Fruit fly (Drosophila melanogaster) whole organism, embryonic: ENCODE data around the gene ftz-f1.

Experiments
- CG10431 ChIP-seq: fragments of 200-800 bp; sonication (Bioruptor generic); optimal IDR thresholded peaks from 3 replicates; lab custom pipeline; 2018; ENCODE audit warnings: missing biosample characterization, mild to moderate bottlenecking, missing genetic modification characterization
- CG10959 ChIP-seq: fragments of 200-800 bp; sonication (Bioruptor generic); IDR thresholded peaks from 2 replicates; pipeline ENCODE4 v1.3.6; 2022; ENCODE audit warnings: missing biosample characterization, missing genetic modification characterization
- CG11696 ChIP-seq: fragments of 200-800 bp; sonication (Bioruptor generic); IDR thresholded peaks from 2 replicates; pipeline ENCODE4 v1.3.6; 2022; ENCODE audit warnings: missing biosample characterization, missing genetic modification characterization
- CG12769 ChIP-seq: fragments of 200-800 bp; sonication (Bioruptor generic); optimal IDR thresholded peaks from 2 replicates; lab custom pipeline; 2019; ENCODE audit warnings: missing biosample characterization, mild to moderate bottlenecking, missing genetic modification characterization, moderate library complexity
- CG13123 ChIP-seq: fragments of 200-800 bp; sonication (Bioruptor generic); optimal IDR thresholded peaks from 2 replicates; lab custom pipeline; 2016; ENCODE audit warnings: missing biosample characterization, missing genetic modification characterization
- CG14014 ChIP-seq: fragments of 200-800 bp; sonication (Bioruptor generic); IDR thresholded peaks from 2 replicates; pipeline ENCODE4 v1.3.6; 2022; ENCODE audit warnings: missing biosample characterization, missing genetic modification characterization
- CG16815 ChIP-seq: fragments of 200-800 bp; sonication (Bioruptor generic); optimal IDR thresholded peaks from 3 replicates; lab custom pipeline; 2017; ENCODE audit warnings: missing biosample characterization, mild to moderate bottlenecking, missing genetic modification characterization
- CG17361 ChIP-seq: fragments of 200-800 bp; sonication (Bioruptor generic); IDR thresholded peaks from 3 replicates; pipeline ENCODE4 v1.3.6; 2022; ENCODE audit warnings: missing biosample characterization, missing genetic modification characterization
- CG17385 ChIP-seq: fragments of 200-800 bp; sonication (Bioruptor generic); optimal IDR thresholded peaks from 3 replicates; lab custom pipeline; 2018; ENCODE audit warnings: missing biosample characterization, mild to moderate bottlenecking, missing genetic modification characterization
- CG18011 ChIP-seq: fragments of 200-800 bp; sonication (Bioruptor generic); optimal IDR thresholded peaks from 2 replicates; lab custom pipeline; 2017; ENCODE audit warnings: missing biosample characterization, missing genetic modification characterization, mild to moderate bottlenecking, moderate library complexity, missing genotype
- CG2116 ChIP-seq: fragments of 200-800 bp; sonication (Bioruptor generic); optimal IDR thresholded peaks from 3 replicates; lab custom pipeline; 2018; ENCODE audit warnings: missing biosample characterization, mild to moderate bottlenecking, missing genetic modification characterization
- CG2120 ChIP-seq: fragments of 200-800 bp; sonication (Bioruptor generic); optimal IDR thresholded peaks from 3 replicates; lab custom pipeline; 2016; ENCODE audit warnings: missing biosample characterization, missing genetic modification characterization
- CG2129 ChIP-seq: fragments of 200-800 bp; sonication (Bioruptor generic); IDR thresholded peaks from 2 replicates; pipeline ENCODE4 v1.3.6; 2022; ENCODE audit warnings: missing biosample characterization, missing genetic modification characterization; ENCODE audit not compliant: partially characterized antibody
- CG30431 ChIP-seq: fragments of 200-800 bp; sonication (Bioruptor generic); optimal IDR thresholded peaks from 2 replicates; lab custom pipeline; 2017; ENCODE audit warnings: missing biosample characterization, missing genetic modification characterization
- CG31224 ChIP-seq: fragments of 200-800 bp; sonication (Bioruptor generic); IDR thresholded peaks from 2 replicates; pipeline ENCODE4 v1.3.6; 2022; ENCODE audit warnings: missing biosample characterization, missing genetic modification characterization
- CG4707 ChIP-seq: fragments of 200-800 bp; sonication (Bioruptor generic); optimal IDR thresholded peaks from 2 replicates; lab custom pipeline; 2018; ENCODE audit warnings: missing biosample characterization, mild to moderate bottlenecking, missing genetic modification characterization, moderate library complexity
- CG6254 ChIP-seq: fragments of 200-800 bp; sonication (Bioruptor generic); optimal IDR thresholded peaks from 3 replicates; lab custom pipeline; 2017; ENCODE audit warnings: mild to moderate bottlenecking, missing biosample characterization, missing genetic modification reagents, missing genetic modification characterization
- CG6813 ChIP-seq: fragments of 200-800 bp; sonication (Bioruptor generic); optimal IDR thresholded peaks from 2 replicates; lab custom pipeline; 2017; ENCODE audit warnings: missing biosample characterization, missing genetic modification characterization, mild to moderate bottlenecking, moderate library complexity, missing genetic modification reagents
- CG9609 ChIP-seq: fragments of 200-800 bp; sonication (Bioruptor generic); optimal IDR thresholded peaks from 3 replicates; lab custom pipeline; 2016; ENCODE audit warnings: missing biosample characterization, missing genetic modification characterization
- CG9817 ChIP-seq: fragments of 200-800 bp; sonication (Bioruptor generic); optimal IDR thresholded peaks from 2 replicates; lab custom pipeline; 2018; ENCODE audit warnings: missing biosample characterization, mild to moderate bottlenecking, missing genetic modification characterization, moderate library complexity
- CG9876 ChIP-seq: fragments of 200-800 bp; sonication (Bioruptor generic); optimal IDR thresholded peaks from 2 replicates; lab custom pipeline; 2016; ENCODE audit warnings: missing biosample characterization, missing genetic modification characterization
- CoRest ChIP-seq: fragments of 200-800 bp; sonication (Bioruptor generic); optimal IDR thresholded peaks from 3 replicates; lab custom pipeline; 2018; ENCODE audit warnings: missing biosample characterization, mild to moderate bottlenecking, missing genetic modification characterization, moderate library complexity
- Deaf1 ChIP-seq: fragments of 200-800 bp; optimal IDR thresholded peaks from 3 replicates; lab custom pipeline; 2019; ENCODE audit warnings: missing biosample characterization, mild to moderate bottlenecking, missing genetic modification characterization, moderate library complexity
- Doc3 ChIP-seq: fragments of 200-800 bp; sonication (Bioruptor generic); IDR thresholded peaks from 3 replicates; pipeline ENCODE4 v1.3.6; 2022; ENCODE audit warnings: missing biosample characterization, missing genetic modification characterization; ENCODE audit not compliant: partially characterized antibody
- Drgx ChIP-seq: fragments of 200-800 bp; sonication (Bioruptor generic); IDR thresholded peaks from 2 replicates; pipeline ENCODE4 v1.3.6; 2022; ENCODE audit warnings: missing biosample characterization, missing genetic modification characterization
- Hey ChIP-seq: fragments of 200-800 bp; sonication (Bioruptor generic); optimal IDR thresholded peaks from 3 replicates; lab custom pipeline; 2018; ENCODE audit warnings: missing biosample characterization, mild to moderate bottlenecking, missing genetic modification characterization
- Hr3 ChIP-seq: fragments of 200-800 bp; sonication (Bioruptor generic); optimal IDR thresholded peaks from 3 replicates; lab custom pipeline; 2016; ENCODE audit warnings: missing biosample characterization, missing genetic modification characterization
- Hr39 ChIP-seq: fragments of >200 bp; optimal IDR thresholded peaks from 2 replicates; lab custom pipeline; 2017
- Ptx1 ChIP-seq: fragments of 200-800 bp; sonication (Bioruptor generic); IDR thresholded peaks from 2 replicates; pipeline ENCODE4 v1.3.6; 2022; ENCODE audit warnings: missing biosample characterization, missing genetic modification characterization
- Ssrp ChIP-seq: fragments of 200-800 bp; sonication (Bioruptor generic); optimal IDR thresholded peaks from 2 replicates; lab custom pipeline; 2018; ENCODE audit warnings: missing biosample characterization, mild to moderate bottlenecking, missing genetic modification characterization, moderate library complexity
- Vsx1 ChIP-seq: fragments of 200-800 bp; sonication (Bioruptor generic); optimal IDR thresholded peaks from 2 replicates; lab custom pipeline; 2017; ENCODE audit warnings: missing biosample characterization, mild to moderate bottlenecking, missing genetic modification characterization, missing genetic modification reagents
- bcd ChIP-seq: fragments of 200-800 bp; sonication (Bioruptor generic); optimal IDR thresholded peaks from 2 replicates; lab custom pipeline; 2017; ENCODE audit warnings: missing biosample characterization, mild to moderate bottlenecking, missing genetic modification characterization
- dysf ChIP-seq: fragments of 200-800 bp; sonication (Bioruptor generic); IDR thresholded peaks from 3 replicates; pipeline ENCODE4 v1.3.6; 2022; ENCODE audit warnings: missing biosample characterization, missing genetic modification characterization
- fd96Cb ChIP-seq: fragments of 200-800 bp; sonication (Bioruptor generic); optimal IDR thresholded peaks from 2 replicates; lab custom pipeline; 2018; ENCODE audit warnings: missing biosample characterization, mild to moderate bottlenecking, missing genetic modification characterization, moderate library complexity
- gcm2 ChIP-seq: fragments of 200-800 bp; sonication (Bioruptor generic); optimal IDR thresholded peaks from 2 replicates; lab custom pipeline; 2016; ENCODE audit warnings: missing biosample characterization, missing genetic modification characterization
- h ChIP-seq: fragments of >200 bp; optimal IDR thresholded peaks from 2 replicates; lab custom pipeline; 2017
- lmd ChIP-seq: fragments of 200-800 bp; sonication (Bioruptor generic); IDR thresholded peaks from 2 replicates; pipeline ENCODE4 v1.3.6; 2022; ENCODE audit warnings: missing biosample characterization, missing genetic modification characterization
- nerfin-2 ChIP-seq: fragments of 200-800 bp; sonication (Bioruptor generic); IDR thresholded peaks from 2 replicates; pipeline ENCODE4 v1.3.6; 2022; ENCODE audit warnings: missing biosample characterization, missing genetic modification characterization; ENCODE audit not compliant: partially characterized antibody
- onecut ChIP-seq: fragments of 200-800 bp; sonication (Bioruptor generic); IDR thresholded peaks from 2 replicates; pipeline ENCODE4 v1.3.6; 2022; ENCODE audit warnings: missing biosample characterization, missing genetic modification characterization
- phol ChIP-seq: fragments of 200-800 bp; sonication (Bioruptor generic); optimal IDR thresholded peaks from 3 replicates; lab custom pipeline; 2018; ENCODE audit warnings: missing biosample characterization, mild to moderate bottlenecking, missing genetic modification characterization, moderate library complexity
- ro ChIP-seq: fragments of 200-800 bp; sonication (Bioruptor generic); IDR thresholded peaks from 2 replicates; pipeline ENCODE4 v1.3.6; 2022; ENCODE audit warnings: missing biosample characterization, missing genetic modification characterization
- row ChIP-seq: fragments of 200-800 bp; sonication (Bioruptor generic); IDR thresholded peaks from 3 replicates; pipeline ENCODE4 v1.3.6; 2022; ENCODE audit warnings: missing biosample characterization, missing genetic modification characterization
- slbo ChIP-seq: fragments of 200-800 bp; sonication (Bioruptor generic); IDR thresholded peaks from 2 replicates; pipeline ENCODE4 v1.3.6; 2022; ENCODE audit warnings: missing biosample characterization, missing genetic modification characterization
- sqz ChIP-seq: fragments of 200-800 bp; sonication (Bioruptor generic); optimal IDR thresholded peaks from 3 replicates; lab custom pipeline; 2018; ENCODE audit warnings: missing biosample characterization, mild to moderate bottlenecking, missing genetic modification characterization
- sug ChIP-seq: fragments of 200-800 bp; optimal IDR thresholded peaks from 2 replicates; lab custom pipeline; 2019; ENCODE audit warnings: missing biosample characterization, mild to moderate bottlenecking, missing genetic modification characterization, moderate library complexity
- tll ChIP-seq, 2 experiments: fragments of 200-800 bp in 1 of 2; fragments of >200 bp in 1 of 2; sonication (Bioruptor generic) in 1 of 2; optimal IDR thresholded peaks; 2 replicates each; lab custom pipeline; 2017 to 2019; ENCODE audit warnings: missing biosample characterization in 2 of 2, missing genetic modification characterization in 2 of 2, mild to moderate bottlenecking in 1 of 2, moderate library complexity in 1 of 2
- toy ChIP-seq: fragments of 200-800 bp; sonication (Bioruptor generic); IDR thresholded peaks from 2 replicates; pipeline ENCODE4 v1.3.6; 2022; ENCODE audit warnings: missing biosample characterization, missing genetic modification characterization
- ttk ChIP-seq: fragments of 200-800 bp; sonication (Bioruptor generic); IDR thresholded peaks from 2 replicates; pipeline ENCODE4 v2.1.2; 2022; ENCODE audit warnings: missing biosample characterization, missing genetic modification characterization
- vnd ChIP-seq: fragments of 200-800 bp; sonication (Bioruptor generic); IDR thresholded peaks from 3 replicates; pipeline ENCODE4 v1.3.6; 2022; ENCODE audit warnings: missing biosample characterization, missing genetic modification characterization; ENCODE audit not compliant: partially characterized antibody
- wor ChIP-seq: fragments of 200-800 bp; sonication (Bioruptor generic); IDR thresholded peaks from 2 replicates; pipeline ENCODE4 v1.3.6; 2022; ENCODE audit warnings: missing biosample characterization, missing genetic modification characterization
- yki ChIP-seq: fragments of >200 bp; optimal IDR thresholded peaks from 3 replicates; lab custom pipeline; 2018
- zf30C ChIP-seq: fragments of 200-800 bp; sonication (Bioruptor generic); optimal IDR thresholded peaks from 3 replicates; lab custom pipeline; 2018; ENCODE audit warnings: missing biosample characterization, mild to moderate bottlenecking, missing genetic modification characterization

ftz-f1 gene

dm6 chr3L:18783544-18783943, 17.6 kb downstream of the ftz-f1 start (continued):
- TF ChIP-seq CG10959 (GFP tag; lab: Robert Waterston, UW) (no peak), Hr3 (GFP tag; lab: Kevin White, UChicago) (peak; percentile 79), CG16815 (GFP tag; lab: Kevin White, UChicago) (no peak), CG6254 (GFP tag; lab: Kevin White, UChicago) (no peak), ro (GFP tag; lab: Robert Waterston, UW) (no peak), Ptx1 (GFP tag; lab: Robert Waterston, UW) (0 out of 2 replicates have a peak, but pooled peaks have one; percentile 5), zf30C (no peak), CoRest (no peak), CG17361 (GFP tag; lab: Robert Waterston, UW) (no peak), CG9609 (GFP tag; lab: Kevin White, UChicago) (no peak), yki (no peak), nerfin-2 (no peak), bcd (no peak), vnd (GFP tag; lab: Robert Waterston, UW) (0 out of 3 replicates have a peak, but pooled peaks have one; percentile 27), CG6813 (no peak), sqz (GFP tag; lab: Kevin White, UChicago) (no peak), Doc3 (GFP tag; lab: Robert Waterston, UW) (no peak), fd96Cb (tag; lab: Kevin White, UChicago) (no peak), CG17385 (GFP tag; lab: Kevin White, UChicago) (peak; percentile 32), wor (no peak), Ssrp (tag; lab: Kevin White, UChicago) (no peak), sug (tag; lab: Kevin White, UChicago) (peak; percentile 41), CG9817 (tag; lab: Kevin White, UChicago) (no peak), Vsx1 (no peak), row (0 out of 3 replicates have a peak, but pooled peaks have one; percentile 12), CG4707 (GFP tag; lab: Kevin White, UChicago) (no peak), CG13123 (GFP tag; lab: Kevin White, UChicago) (no peak), toy (GFP tag; lab: Robert Waterston, UW) (no peak), tll (GFP tag; optimal IDR thresholded peaks at IDR 0.05; lab: Kevin White, UChicago) (no peak), h (no peak), CG14014 (GFP tag; lab: Robert Waterston, UW) (0 out of 2 replicates have a peak, but pooled peaks have one; percentile 16), lmd (GFP tag; lab: Robert Waterston, UW) (0 out of 2 replicates have a peak, but pooled peaks have one; percentile 21), Drgx (GFP tag; lab: Robert Waterston, UW) (peak; percentile 82), ttk (GFP tag; lab: Robert Waterston, UW) (peak; percentile 66; the same call in 1 of the 2 replicates), CG11696 (GFP tag; lab: Robert Waterston, UW) (no peak), CG2129 (no peak), CG9876 (GFP tag; lab: Kevin White, UChicago) (no peak), CG18011 (GFP tag; lab: Kevin White, UChicago) (no peak), dysf (GFP tag; lab: Robert Waterston, UW) (no peak), phol (tag; lab: Kevin White, UChicago) (no peak), CG31224 (no peak), CG2116 (GFP tag; lab: Kevin White, UChicago) (no peak), slbo (0 out of 2 replicates have a peak, but pooled peaks have one; percentile 19), CG10431 (GFP tag; lab: Kevin White, UChicago) (no peak), Hr39 (lab: Kevin White, UChicago) (peak; percentile 12), Deaf1 (peak; percentile 36), CG2120 (no peak), onecut (no peak), CG12769 (tag; lab: Kevin White, UChicago) (no peak), Hey (no peak), CG30431 (GFP tag; lab: Kevin White, UChicago) (no peak), gcm2 (GFP tag; lab: Kevin White, UChicago) (no peak)
